Fruit fly (Drosophila melanogaster): ENCODE measurements around the gene mor.

The mor gene

dm6 chr3R:15972298-15972978 lies at the start of gene mor:
Gene mor, minus strand, starts transcription at chr3R:15972913.
- TF ChIP-seq CG17801 (GFP tag; optimal IDR thresholded peaks at IDR 0.05; ENCODE audit: partially characterized antibody) = no peak

DNA sequence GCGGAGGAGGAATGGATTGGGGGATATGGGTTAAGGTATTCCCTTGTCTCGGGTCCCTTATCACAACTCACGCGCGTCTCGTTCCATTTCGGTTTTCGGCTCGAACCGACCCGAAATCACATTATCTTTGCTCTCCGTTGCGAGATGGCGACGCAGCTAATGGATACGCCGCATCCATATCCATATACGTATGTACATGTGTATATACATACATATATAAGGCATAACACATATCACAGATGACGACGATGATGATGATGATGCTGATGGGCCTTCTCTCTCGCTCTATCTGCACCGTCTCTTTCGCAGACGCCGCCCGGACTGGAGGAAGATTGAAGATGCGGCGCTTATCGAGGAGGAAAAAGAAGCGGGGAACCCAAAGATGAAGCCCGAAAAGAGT lies 49.3 kb upstream of the mor start:
- TF ChIP-seq CG17801 (GFP tag; optimal IDR thresholded peaks at IDR 0.05; ENCODE audit: partially characterized antibody) = no peak

dm6 chr3R:16014573-16014972 lies 41.9 kb upstream of the mor start:
- TF ChIP-seq CG17801 (GFP tag; optimal IDR thresholded peaks at IDR 0.05; ENCODE audit: partially characterized antibody) = no peak

DNA sequence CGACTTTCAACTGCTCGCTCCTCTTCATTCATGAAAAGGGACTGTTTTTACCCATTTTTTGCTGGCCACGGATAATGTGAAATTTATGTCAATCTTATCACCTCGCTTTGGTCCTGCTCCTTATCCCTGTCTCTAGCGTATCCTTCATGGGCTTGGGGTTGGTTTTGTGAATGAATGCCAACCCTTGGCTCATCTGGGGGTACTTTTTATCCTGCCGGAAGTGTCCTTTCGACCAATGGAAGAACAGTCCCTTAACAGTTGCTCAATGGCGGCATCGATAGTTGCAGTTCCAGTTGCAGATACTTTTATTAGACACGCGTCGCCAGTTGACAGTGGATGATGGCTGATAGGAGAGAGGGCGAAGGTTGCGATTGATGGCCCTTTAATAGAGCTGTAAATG lies 40.9 kb upstream of the mor start:
- no peak for TF ChIP-seq CG17801 (GFP tag; optimal IDR thresholded peaks at IDR 0.05; ENCODE audit: partially characterized antibody)

DNA sequence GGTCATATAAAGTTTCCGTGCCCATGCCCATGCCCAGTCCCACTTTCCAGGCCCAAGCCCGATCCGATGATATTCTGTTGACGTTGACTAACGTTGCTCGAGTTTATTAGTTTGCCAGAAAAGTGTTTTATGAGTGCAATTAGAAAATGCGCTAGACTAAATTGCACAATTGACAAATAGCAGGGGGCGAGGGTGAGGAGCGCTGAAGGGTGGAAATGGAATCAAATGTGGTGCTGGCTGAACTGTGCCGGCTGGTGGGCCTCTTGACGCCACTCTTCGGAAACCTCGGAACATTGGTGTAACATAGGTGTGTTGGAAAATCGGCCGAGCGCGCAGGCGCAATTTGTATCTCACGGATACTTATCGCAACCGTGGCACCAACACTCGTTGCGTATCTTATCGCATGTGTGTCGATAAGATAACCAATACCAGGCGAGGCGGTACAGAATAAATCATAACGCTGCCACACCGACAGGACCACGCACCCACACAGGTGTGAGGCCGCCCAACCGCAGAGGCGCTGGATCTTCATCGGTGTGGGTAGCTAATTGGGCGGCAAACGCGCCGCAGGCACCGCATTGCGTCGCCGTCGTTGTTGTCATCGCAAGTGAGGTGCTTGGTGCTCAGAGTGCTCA lies 39.1 kb upstream of the mor start:
- peak; percentile 34 for TF ChIP-seq CG17801 (GFP tag; optimal IDR thresholded peaks at IDR 0.05; ENCODE audit: partially characterized antibody)

dm6 chr3R:16010009-16010505 lies 37.3 kb upstream of the mor start:
- no peak for TF ChIP-seq CG17801 (GFP tag; optimal IDR thresholded peaks at IDR 0.05; ENCODE audit: partially characterized antibody)

dm6 chr3R:16009030-16009429 lies 36.3 kb upstream of the mor start, which contains the start of gene GATAe:
Gene GATAe, plus strand, starts transcription at chr3R:16009105.
- TF ChIP-seq CG17801 (GFP tag; optimal IDR thresholded peaks at IDR 0.05; ENCODE audit: partially characterized antibody) = no peak

DNA sequence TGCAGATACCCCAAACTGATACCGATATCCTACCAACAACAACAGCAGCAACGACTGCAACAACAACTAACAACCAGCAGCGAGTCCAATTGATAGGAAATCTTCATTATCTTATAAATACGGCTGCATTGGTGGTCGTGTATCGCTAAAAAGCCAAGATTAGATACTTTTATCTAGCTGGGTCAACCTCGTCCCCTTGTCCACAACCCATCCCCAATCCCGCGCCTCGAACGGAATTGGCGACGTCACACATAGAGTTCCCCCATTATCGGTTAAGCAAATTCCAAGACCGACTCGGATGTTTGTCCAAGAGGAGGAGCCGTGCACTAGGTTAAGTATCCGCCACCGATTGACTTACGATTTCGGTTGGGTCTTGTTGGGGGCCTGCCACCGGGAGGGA lies 35.6 kb upstream of the mor start:
- TF ChIP-seq CG17801 (GFP tag; optimal IDR thresholded peaks at IDR 0.05; ENCODE audit: partially characterized antibody) = no peak

DNA sequence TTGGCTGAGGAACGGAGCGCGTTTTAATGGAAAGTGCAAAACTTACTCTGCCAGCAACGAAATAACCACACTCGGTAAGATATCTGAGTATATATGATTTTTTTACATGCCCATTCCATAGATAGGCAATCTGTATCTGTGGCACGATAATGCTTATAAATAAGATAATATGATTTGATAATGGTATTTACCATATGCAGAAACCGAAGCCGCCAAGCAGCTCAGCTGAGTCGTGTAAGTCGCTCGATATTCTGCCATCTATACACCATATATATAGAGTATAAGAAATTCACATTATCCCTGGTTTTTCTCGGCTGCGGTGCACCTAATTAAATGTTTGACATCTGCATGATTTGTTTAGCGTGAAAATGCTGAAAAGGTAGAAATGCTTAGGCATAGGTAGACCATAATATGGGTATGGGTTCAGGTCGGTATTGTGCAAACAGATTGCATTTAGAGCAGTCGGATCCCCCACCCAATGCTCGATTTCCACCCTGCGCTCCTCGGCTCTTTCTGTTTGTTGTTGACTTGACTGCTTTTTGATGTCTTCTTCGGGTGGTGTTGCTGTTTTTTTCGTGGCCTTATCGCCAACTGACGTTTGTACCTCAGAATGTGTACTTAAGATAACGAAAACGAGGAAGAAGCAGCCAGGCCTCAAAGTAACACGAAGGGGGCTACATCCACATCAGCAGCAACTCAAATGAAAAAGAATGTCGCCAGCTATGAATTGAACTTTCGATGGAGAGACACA lies 34.3 kb upstream of the mor start:
- no peak for TF ChIP-seq CG17801 (GFP tag; optimal IDR thresholded peaks at IDR 0.05; ENCODE audit: partially characterized antibody)

DNA sequence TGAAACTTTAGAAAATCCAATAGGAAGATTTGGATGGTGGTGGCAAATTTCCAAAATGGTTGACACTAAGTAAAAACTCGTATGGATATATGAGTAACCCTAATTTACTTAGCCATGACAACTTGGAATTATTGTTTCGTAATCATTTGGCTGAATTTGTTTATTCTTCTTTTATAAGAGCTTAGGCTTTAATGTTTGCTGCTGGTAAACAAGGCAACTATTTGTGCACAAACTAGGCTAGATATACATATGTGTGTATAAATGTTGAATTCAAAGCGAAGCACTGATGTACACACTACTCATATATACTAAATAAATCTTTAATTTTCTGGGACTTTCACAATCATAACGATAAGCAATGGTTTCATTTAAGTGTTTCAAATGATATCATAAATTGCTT lies 33.2 kb upstream of the mor start:
- TF ChIP-seq CG17801 (GFP tag; optimal IDR thresholded peaks at IDR 0.05; ENCODE audit: partially characterized antibody) = peak; percentile 18

- TF ChIP-seq CG17801 (GFP tag; optimal IDR thresholded peaks at IDR 0.05; ENCODE audit: partially characterized antibody) = peak; percentile 8
Measured at dm6 chr3R:16004691-16005474, 32.2 kb upstream of the mor start.

- TF ChIP-seq CG17801 (GFP tag; optimal IDR thresholded peaks at IDR 0.05; ENCODE audit: partially characterized antibody) = peak; percentile 59
Measured at dm6 chr3R:16004015-16004414, 31.3 kb upstream of the mor start.

DNA sequence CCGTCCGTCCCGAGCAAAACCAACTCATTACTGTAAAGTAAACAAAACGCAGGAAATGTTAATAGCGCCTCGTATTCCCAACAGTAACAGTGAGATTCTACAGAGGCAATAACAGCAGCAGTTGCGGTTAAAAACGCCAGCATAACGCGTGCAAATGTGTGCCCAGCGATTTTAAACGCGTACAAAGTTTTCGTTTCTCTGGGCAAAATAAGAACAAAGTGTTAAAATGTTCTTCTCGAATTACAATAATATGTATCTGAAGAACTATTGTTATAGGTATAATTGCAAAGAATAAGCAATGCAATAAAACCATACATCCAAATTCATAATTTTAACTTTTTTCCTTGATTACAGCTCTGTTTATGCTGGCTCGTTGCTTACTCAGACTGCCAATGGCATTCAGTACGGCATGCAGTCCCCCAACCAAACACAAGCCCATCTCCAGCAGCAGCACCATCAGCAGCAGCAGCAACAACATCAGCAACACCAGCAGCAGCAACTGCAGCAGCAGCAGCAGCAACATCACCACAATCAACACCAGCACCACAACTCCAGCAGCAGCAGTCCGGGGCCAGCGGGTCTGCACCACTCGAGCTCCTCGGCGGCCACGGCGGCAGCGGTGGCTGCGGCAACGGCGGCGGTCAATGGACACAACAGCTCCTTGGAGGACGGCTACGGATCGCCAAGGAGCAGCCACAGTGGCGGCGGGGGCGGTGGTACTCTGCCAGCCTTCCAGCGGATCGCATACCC lies 26.4 kb upstream of the mor start:
- no peak for TF ChIP-seq CG17801 (GFP tag; optimal IDR thresholded peaks at IDR 0.05; ENCODE audit: partially characterized antibody)

dm6 chr3R:15994573-15994869 lies 21.8 kb upstream of the mor start:
- TF ChIP-seq CG17801 (GFP tag; optimal IDR thresholded peaks at IDR 0.05; ENCODE audit: partially characterized antibody) = no peak

Measured in ovary, adult (tissue).